Worm (Caenorhabditis elegans) whole organism, L1 larva: ENCODE results near the gene C48B4.13.
A peak's percentile ranks its signal among the peaks of the same experiment; 100 is the strongest.

ENCODE experiments used
- C04F5.9 ChIP-seq: sonication (generic microtip); optimal IDR thresholded peaks from 2 replicates; lab custom pipeline; 2016; ENCODE audit warnings: missing genetic modification characterization, missing compliant biosample characterization
- C16A3.4 ChIP-seq: fragments of 150-350 bp; optimal IDR thresholded peaks from 2 replicates; lab custom pipeline; 2014; ENCODE audit warnings: missing biosample characterization, missing genetic modification characterization
- F16B12.6 ChIP-seq: fragments of 150-350 bp; optimal IDR thresholded peaks from 2 replicates; lab custom pipeline; 2014; ENCODE audit warnings: missing biosample characterization, missing genetic modification characterization
- aly-2 ChIP-seq: fragments of 150-350 bp; optimal IDR thresholded peaks from 2 replicates; lab custom pipeline; 2014; ENCODE audit warnings: missing biosample characterization, missing genetic modification characterization
- ama-1 ChIP-seq: fragments of 150-350 bp; optimal IDR thresholded peaks from 2 replicates; lab custom pipeline; 2014
- blmp-1 ChIP-seq: fragments of 150-350 bp; optimal IDR thresholded peaks from 2 replicates; lab custom pipeline; 2014; ENCODE audit warnings: missing biosample characterization, missing genetic modification characterization
- ceh-8 ChIP-seq: fragments of 200-800 bp; sonication (Bioruptor generic); optimal IDR thresholded peaks from 2 replicates; lab custom pipeline; 2018; ENCODE audit warnings: mild to moderate bottlenecking, missing genetic modification characterization, moderate library complexity, missing compliant biosample characterization
- ceh-82 ChIP-seq, 3 experiments: fragments of 150-350 bp in 1 of 3; sonication (generic microtip) in 2 of 3; optimal IDR thresholded peaks; 2 replicates each; lab custom pipeline; 2014 to 2017; ENCODE audit warnings: missing biosample characterization in 3 of 3, missing genetic modification characterization in 3 of 3
- dpl-1 ChIP-seq, 3 experiments: fragments of 150-350 bp in 2 of 3; sonication (generic microtip) in 1 of 3; optimal IDR thresholded peaks; 2 replicates each; lab custom pipeline; 2014 to 2017; ENCODE audit warnings: missing biosample characterization in 3 of 3, missing genetic modification characterization in 3 of 3, missing genetic modification reagents in 3 of 3
- dsc-1 ChIP-seq: sonication (generic microtip); optimal IDR thresholded peaks from 2 replicates; lab custom pipeline; 2016; ENCODE audit warnings: mild to moderate bottlenecking, missing genetic modification characterization, missing compliant biosample characterization
- efl-1 ChIP-seq, 4 experiments: fragments of 150-350 bp; optimal IDR thresholded peaks in 3 of 4; peaks in 1 of 4; 1 replicate in 1 of 4; 2 replicates in 3 of 4; lab custom pipeline; 2014; ENCODE audit warnings: missing biosample characterization in 2 of 4, missing genetic modification characterization in 2 of 4, missing genetic modification reagents in 2 of 4
- egl-13 ChIP-seq: sonication (generic microtip); optimal IDR thresholded peaks from 2 replicates; lab custom pipeline; 2016; ENCODE audit warnings: missing genotype, missing genetic modification reagents, missing genetic modification characterization, missing compliant biosample characterization
- egl-27 ChIP-seq, 2 experiments: fragments of 150-350 bp in 1 of 2; sonication (generic microtip); optimal IDR thresholded peaks; 3 replicates each; lab custom pipeline; 2017 to 2018; ENCODE audit warnings: missing biosample characterization in 2 of 2, missing genetic modification characterization in 2 of 2, missing genetic modification reagents in 2 of 2
- elt-3 ChIP-seq, 6 experiments: fragments of 150-350 bp in 1 of 6; sonication (generic microtip); optimal IDR thresholded peaks; 2 replicates each; lab custom pipeline; 2017 to 2018; ENCODE audit warnings: missing biosample characterization in 6 of 6, missing genetic modification characterization in 6 of 6, inconsistent platforms in 1 of 6
- fkh-10 ChIP-seq: sonication (generic microtip); optimal IDR thresholded peaks from 2 replicates; lab custom pipeline; 2017; ENCODE audit warnings: missing biosample characterization, missing genetic modification reagents, missing genetic modification characterization
- grh-1 ChIP-seq: fragments of 200-800 bp; sonication (Bioruptor generic); IDR thresholded peaks from 2 replicates; pipeline ENCODE4 v1.3.6; 2022; ENCODE audit warnings: missing genetic modification reagents, missing genetic modification characterization, missing compliant biosample characterization
- hlh-4 ChIP-seq: sonication (generic microtip); optimal IDR thresholded peaks from 2 replicates; lab custom pipeline; 2016; ENCODE audit warnings: mild to moderate bottlenecking, missing genetic modification characterization, missing compliant biosample characterization
- lin-13 ChIP-seq: fragments of 150-350 bp; optimal IDR thresholded peaks from 2 replicates; lab custom pipeline; 2014; ENCODE audit warnings: missing biosample characterization, missing genetic modification reagents, missing genetic modification characterization
- lin-15B ChIP-seq: fragments of 150-350 bp; sonication (generic microtip); optimal IDR thresholded peaks from 3 replicates; lab custom pipeline; 2014; ENCODE audit warnings: missing biosample characterization, missing genetic modification characterization
- lin-35 ChIP-seq, 2 experiments: fragments of 150-350 bp; optimal IDR thresholded peaks; 2 replicates each; lab custom pipeline; 2014; ENCODE audit warnings: missing biosample characterization in 2 of 2, missing genetic modification characterization in 2 of 2, missing genetic modification reagents in 2 of 2
- lin-39 ChIP-seq: fragments of 150-350 bp; optimal IDR thresholded peaks from 2 replicates; lab custom pipeline; 2014; ENCODE audit warnings: missing biosample characterization, missing genetic modification reagents, missing genetic modification characterization
- lsy-2 ChIP-seq, 2 experiments: fragments of 150-350 bp; optimal IDR thresholded peaks; 2 replicates each; lab custom pipeline; 2014; ENCODE audit warnings: missing biosample characterization in 2 of 2, missing genetic modification characterization in 2 of 2
- mdl-1 ChIP-seq, 2 experiments: fragments of 150-350 bp; optimal IDR thresholded peaks; 2 replicates each; lab custom pipeline; 2014 to 2017; ENCODE audit warnings: missing biosample characterization in 2 of 2, missing genetic modification characterization in 2 of 2, inconsistent platforms in 1 of 2
- mef-2 ChIP-seq: fragments of 150-350 bp; optimal IDR thresholded peaks from 2 replicates; lab custom pipeline; 2014; ENCODE audit warnings: missing biosample characterization, missing genetic modification characterization
- nhr-11 ChIP-seq: fragments of 150-350 bp; optimal IDR thresholded peaks from 2 replicates; lab custom pipeline; 2014; ENCODE audit warnings: missing biosample characterization, missing genetic modification characterization
- nhr-12 ChIP-seq: sonication (generic microtip); optimal IDR thresholded peaks from 2 replicates; lab custom pipeline; 2017; ENCODE audit warnings: missing biosample characterization, missing genetic modification characterization
- nhr-19 ChIP-seq: fragments of 200-800 bp; sonication (Bioruptor generic); conservative IDR thresholded peaks from 2 replicates; pipeline ENCODE4 v1.3.6; 2022; ENCODE audit warnings: missing genetic modification characterization, missing compliant biosample characterization
- nhr-237 ChIP-seq: fragments of 150-350 bp; optimal IDR thresholded peaks from 2 replicates; lab custom pipeline; 2014; ENCODE audit warnings: missing biosample characterization, missing genetic modification characterization
- nhr-76 ChIP-seq: sonication (generic microtip); optimal IDR thresholded peaks from 2 replicates; lab custom pipeline; 2017; ENCODE audit warnings: missing biosample characterization, missing genetic modification characterization
- pag-3 ChIP-seq: sonication (generic microtip); optimal IDR thresholded peaks from 2 replicates; lab custom pipeline; 2017; ENCODE audit warnings: missing genetic modification characterization, mild to moderate bottlenecking, missing compliant biosample characterization, antibody characterized with exemption, borderline replicate concordance; ENCODE audit not compliant: insufficient read depth
- pax-3 ChIP-seq: fragments of 200-800 bp; sonication (Bioruptor generic); optimal IDR thresholded peaks from 2 replicates; lab custom pipeline; 2018; ENCODE audit warnings: mild to moderate bottlenecking, missing genetic modification characterization, moderate library complexity, missing compliant biosample characterization
- pqm-1 ChIP-seq: sonication (generic microtip); optimal IDR thresholded peaks from 3 replicates; lab custom pipeline; 2017; ENCODE audit warnings: missing biosample characterization, missing genetic modification characterization
- skn-1 ChIP-seq: fragments of 150-350 bp; optimal IDR thresholded peaks from 2 replicates; lab custom pipeline; 2014; ENCODE audit warnings: missing biosample characterization, missing genetic modification characterization
- snu-23 ChIP-seq: sonication (generic microtip); optimal IDR thresholded peaks from 2 replicates; lab custom pipeline; 2016; ENCODE audit warnings: missing genetic modification characterization, missing compliant biosample characterization
- sox-4 ChIP-seq: sonication (generic microtip); optimal IDR thresholded peaks from 2 replicates; lab custom pipeline; 2016; ENCODE audit warnings: missing genetic modification characterization, missing compliant biosample characterization
- sup-37 ChIP-seq: fragments of 200-800 bp; sonication (Bioruptor generic); optimal IDR thresholded peaks from 2 replicates; lab custom pipeline; 2018; ENCODE audit warnings: mild to moderate bottlenecking, missing genetic modification characterization, missing compliant biosample characterization
- swsn-7 ChIP-seq: sonication (generic microtip); optimal IDR thresholded peaks from 2 replicates; lab custom pipeline; 2016; ENCODE audit warnings: missing genetic modification characterization, missing compliant biosample characterization
- tbx-2 ChIP-seq: sonication (generic microtip); optimal IDR thresholded peaks from 2 replicates; lab custom pipeline; 2016; ENCODE audit warnings: missing genetic modification characterization, missing compliant biosample characterization
- unc-130 ChIP-seq: fragments of 150-350 bp; optimal IDR thresholded peaks from 2 replicates; lab custom pipeline; 2017; ENCODE audit warnings: missing biosample characterization, missing genetic modification characterization, inconsistent platforms
- unc-62 ChIP-seq: fragments of 150-350 bp; optimal IDR thresholded peaks from 2 replicates; lab custom pipeline; 2014; ENCODE audit warnings: missing biosample characterization, missing genetic modification reagents, missing genetic modification characterization
- unc-86 ChIP-seq: sonication (generic microtip); optimal IDR thresholded peaks from 2 replicates; lab custom pipeline; 2016; ENCODE audit warnings: missing genetic modification characterization, missing compliant biosample characterization
- xbp-1 ChIP-seq: sonication (generic microtip); optimal IDR thresholded peaks from 2 replicates; lab custom pipeline; 2016; ENCODE audit warnings: missing genetic modification characterization, missing compliant biosample characterization
- zag-1 ChIP-seq: fragments of 150-350 bp; optimal IDR thresholded peaks from 2 replicates; lab custom pipeline; 2014; ENCODE audit warnings: missing biosample characterization, missing genetic modification characterization
- ztf-11 ChIP-seq, 2 experiments: sonication (generic microtip); optimal IDR thresholded peaks; 2 replicates each; lab custom pipeline; 2016 to 2017; ENCODE audit warnings: missing genetic modification characterization in 2 of 2, missing biosample characterization in 1 of 2, missing compliant biosample characterization in 1 of 2
- ztf-4 ChIP-seq: fragments of 150-350 bp; optimal IDR thresholded peaks from 2 replicates; lab custom pipeline; 2014; ENCODE audit warnings: missing biosample characterization, missing genetic modification characterization

The C48B4.13 gene

DNA sequence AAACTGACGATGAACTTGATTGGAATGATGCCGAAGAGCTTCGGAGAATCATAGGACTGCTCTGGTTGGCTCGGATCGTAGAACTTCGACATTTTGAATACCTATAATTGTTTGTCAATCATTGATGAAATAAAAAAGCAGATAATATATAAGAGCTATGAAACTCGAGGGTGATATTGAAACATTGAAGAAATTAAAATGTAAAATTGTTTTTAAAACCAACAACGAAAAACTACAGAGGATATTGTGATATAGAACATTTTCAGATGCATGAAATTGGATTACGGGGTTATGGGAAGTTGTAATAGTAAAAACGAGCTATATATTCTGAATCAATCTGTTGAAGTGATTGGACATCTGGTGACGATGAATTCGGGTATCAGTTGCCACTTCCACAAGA, 4.1 kb upstream of the C48B4.13 start, which contains the start of gene C48B4.10:
Gene C48B4.10 (minus strand): TSS at position 101 of the 400 bp plus-strand sequence.
- TF ChIP-seq lin-15B (tag; lab: Kevin White, UChicago) (no peak), C04F5.9 (no peak), pqm-1 (tag; lab: Kevin White, UChicago) (no peak), pag-3 (tag; lab: Kevin White, UChicago) (no peak), sup-37 (no peak), unc-86 (tag; lab: Kevin White, UChicago) (no peak), mdl-1 (tag; optimal IDR thresholded peaks at IDR 0.05; lab: Kevin White, UChicago) (no peak), nhr-11 (tag; lab: Kevin White, UChicago) (no peak), lin-39 (tag; lab: Kevin White, UChicago) (no peak), zag-1 (tag; lab: Kevin White, UChicago) (no peak), xbp-1 (tag; lab: Kevin White, UChicago) (no peak), ceh-8 (GFP tag; lab: Kevin White, UChicago) (no peak), ama-1 (lab: Kevin White, UChicago) (no peak), skn-1 (tag; lab: Kevin White, UChicago) (no peak), grh-1 (GFP tag; lab: Robert Waterston, UW) (no peak), nhr-12 (tag; lab: Kevin White, UChicago) (no peak), unc-62 (GFP tag; lab: Kevin White, UChicago) (no peak), nhr-237 (tag; lab: Kevin White, UChicago) (no peak), hlh-4 (tag; lab: Kevin White, UChicago) (no peak)

DNA sequence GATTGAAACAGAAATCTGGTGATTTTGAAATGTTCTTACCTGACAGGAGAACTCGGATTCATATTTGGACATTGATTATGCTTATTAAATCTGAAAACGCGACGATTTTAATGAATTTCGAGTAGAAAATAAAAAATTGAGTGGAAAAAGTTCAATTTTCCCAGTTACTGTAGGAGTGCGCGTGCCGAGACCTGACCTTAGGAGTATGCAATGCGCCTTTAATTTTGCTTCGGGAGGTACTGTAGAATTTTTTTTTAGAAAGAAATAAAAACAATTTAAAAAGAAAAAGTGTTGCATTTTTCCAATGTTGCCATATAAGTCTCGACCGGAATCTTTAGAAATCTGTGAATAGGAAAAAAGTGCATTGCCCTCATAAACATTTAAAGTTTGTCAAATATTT, 2.6 kb upstream of the C48B4.13 start, which contains the start of gene C48B4.11:
Gene C48B4.11 (minus strand): TSS at position 143 of the 400 bp plus-strand sequence.
- no peak for TF ChIP-seq blmp-1 (tag; lab: Kevin White, UChicago)
- TF ChIP-seq mef-2: no peak

DNA sequence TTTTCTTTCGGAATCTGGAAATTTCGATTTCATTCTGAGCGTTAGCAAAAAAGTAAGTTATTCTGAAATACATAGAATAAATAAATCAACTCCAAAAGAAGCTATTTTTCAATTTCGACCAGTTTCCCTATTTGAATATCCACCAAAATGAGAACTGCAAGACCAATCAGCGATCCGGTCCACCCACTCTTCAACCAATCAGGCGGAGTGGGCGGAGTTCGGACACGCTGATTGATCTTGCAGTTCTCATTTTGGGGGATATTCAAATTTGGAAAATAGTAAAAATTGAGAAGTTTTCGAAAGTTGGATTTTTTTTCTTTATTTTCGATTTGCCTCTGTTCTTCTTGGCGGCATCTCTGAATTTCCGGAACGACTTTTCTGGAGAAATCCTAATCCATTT, 2.3 kb downstream of the C48B4.13 start:
- TF ChIP-seq swsn-7 (tag; lab: Kevin White, UChicago): no peak
- no peak for TF ChIP-seq egl-13 (tag; lab: Kevin White, UChicago)
- no peak for TF ChIP-seq lin-39 (tag; lab: Kevin White, UChicago)
- peak; percentile 9 for TF ChIP-seq lin-15B (tag; lab: Kevin White, UChicago)
- peak in 1 of 2 experiments; percentile 81 for TF ChIP-seq efl-1 (optimal IDR thresholded peaks at IDR 0.05; lab: Kevin White, UChicago)
- TF ChIP-seq efl-1 (GFP tag; optimal IDR thresholded peaks at IDR 0.05 in 1 of 2; lab: Kevin White, UChicago): peak; percentile 84 to 98
- TF ChIP-seq fkh-10 (GFP tag; lab: Kevin White, UChicago): no peak
- TF ChIP-seq lsy-2 (tag; optimal IDR thresholded peaks at IDR 0.05; lab: Kevin White, UChicago): peak in 1 of 2 experiments; percentile 59
- peak; percentile 59 to 81 for TF ChIP-seq lin-35 (GFP tag; optimal IDR thresholded peaks at IDR 0.05; lab: Kevin White, UChicago)
- no peak for TF ChIP-seq mef-2
- no peak for TF ChIP-seq aly-2 (tag; lab: Kevin White, UChicago)
- TF ChIP-seq lin-13 (GFP tag; lab: Kevin White, UChicago): no peak
- no peak for TF ChIP-seq sup-37
- peak; percentile 66 to 77 (median 75) for TF ChIP-seq dpl-1 (GFP tag; optimal IDR thresholded peaks at IDR 0.05; lab: Kevin White, UChicago)
- TF ChIP-seq tbx-2 (tag; lab: Kevin White, UChicago): peak; percentile 3
- TF ChIP-seq xbp-1 (tag; lab: Kevin White, UChicago): peak; percentile 78

DNA sequence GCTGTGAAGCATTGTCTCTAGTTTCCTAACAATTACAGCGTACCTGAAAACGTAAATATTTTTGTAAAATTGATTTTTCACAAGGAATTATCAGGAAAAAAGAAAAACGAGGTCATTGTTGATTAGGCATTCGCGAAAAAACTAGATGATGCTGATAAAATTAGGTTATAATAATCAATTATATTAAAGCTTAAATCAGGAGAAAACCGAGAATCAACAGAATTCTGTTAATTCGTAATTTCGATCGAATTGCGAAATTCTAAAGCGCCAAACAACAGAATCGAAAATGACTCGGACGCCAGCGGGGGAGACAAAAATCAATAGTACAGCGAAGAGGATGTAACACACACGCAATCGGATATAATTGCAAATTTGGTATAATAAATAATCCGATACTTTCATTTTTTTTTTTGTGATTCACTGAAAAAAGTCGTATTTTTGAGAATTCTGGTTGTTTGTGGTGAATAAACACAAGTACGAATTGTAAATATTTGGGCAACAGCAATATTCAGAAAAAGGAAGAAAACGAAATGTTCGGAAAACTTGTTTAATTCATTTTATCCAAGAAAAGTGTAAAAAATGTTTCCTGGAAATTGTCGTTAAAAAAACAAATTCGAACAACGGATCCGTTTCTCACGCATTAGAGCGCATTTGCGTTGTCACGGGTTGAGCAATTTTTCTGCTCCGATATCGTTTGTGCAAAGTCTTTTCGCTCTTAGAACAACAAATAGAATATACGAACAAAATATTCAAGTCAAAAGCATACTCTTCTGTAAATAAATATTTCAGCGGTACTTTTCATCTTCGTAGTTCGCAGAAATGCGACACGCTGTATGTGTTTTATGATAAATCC, 11.7 kb downstream of the C48B4.13 start, which contains the start of gene ced-7:
Gene ced-7 (minus strand): TSS at position 51 of the 853 bp plus-strand sequence.
- TF ChIP-seq F16B12.6 (tag; lab: Kevin White, UChicago) (peak; percentile 8), C16A3.4 (tag; lab: Kevin White, UChicago) (peak; percentile 42), nhr-11 (tag; lab: Kevin White, UChicago) (no peak), ceh-82 (tag; optimal IDR thresholded peaks at IDR 0.05; lab: Kevin White, UChicago) (no peak), elt-3 (tag; optimal IDR thresholded peaks at IDR 0.05; lab: Kevin White, UChicago) (no peak), pqm-1 (tag; lab: Kevin White, UChicago) (no peak), ztf-4 (tag; lab: Kevin White, UChicago) (no peak), dsc-1 (no peak), snu-23 (GFP tag; lab: Kevin White, UChicago) (no peak), sox-4 (tag; lab: Kevin White, UChicago) (no peak), pax-3 (tag; lab: Kevin White, UChicago) (no peak), nhr-19 (no peak), mef-2 (no peak), ztf-11 (tag; optimal IDR thresholded peaks at IDR 0.05; lab: Kevin White, UChicago) (no peak), unc-130 (tag; lab: Kevin White, UChicago) (no peak), ceh-8 (GFP tag; lab: Kevin White, UChicago) (no peak), egl-27 (tag; optimal IDR thresholded peaks at IDR 0.05; lab: Kevin White, UChicago) (no peak), nhr-76 (tag; lab: Kevin White, UChicago) (no peak)
